Fruit fly (Drosophila melanogaster) whole organism, prepupa: ENCODE results near the gene RpLP1.

Experiments used
- Blimp-1 ChIP-seq: fragments of 200-800 bp; sonication (Bioruptor generic); optimal IDR thresholded peaks from 3 replicates; lab custom pipeline; 2017; ENCODE audit warnings: missing biosample characterization, missing genetic modification characterization, mild to moderate bottlenecking, moderate library complexity, missing genetic modification reagents
- CG10631 ChIP-seq: fragments of 200-800 bp; sonication (Bioruptor generic); optimal IDR thresholded peaks from 2 replicates; lab custom pipeline; 2016; ENCODE audit warnings: missing biosample characterization, missing genetic modification characterization
- CG10669 ChIP-seq: fragments of 200-800 bp; sonication (Bioruptor generic); optimal IDR thresholded peaks from 3 replicates; lab custom pipeline; 2018; ENCODE audit warnings: missing biosample characterization, mild to moderate bottlenecking, missing genetic modification characterization, moderate library complexity
- CG11294 ChIP-seq: fragments of 200-800 bp; sonication (Bioruptor generic); IDR thresholded peaks from 2 replicates; pipeline ENCODE4 v1.3.6; 2022; ENCODE audit warnings: missing biosample characterization, missing genetic modification characterization
- CG11762 ChIP-seq: fragments of 200-800 bp; sonication (Bioruptor generic); optimal IDR thresholded peaks from 3 replicates; lab custom pipeline; 2016; ENCODE audit warnings: missing biosample characterization, missing genetic modification characterization; ENCODE audit not compliant: insufficient read depth
- CG11902 ChIP-seq: fragments of 200-800 bp; sonication (Bioruptor generic); optimal IDR thresholded peaks from 3 replicates; lab custom pipeline; 2016; ENCODE audit warnings: missing biosample characterization, missing genetic modification characterization
- CG15336 ChIP-seq: fragments of 200-800 bp; sonication (Bioruptor generic); IDR thresholded peaks from 2 replicates; pipeline ENCODE4 v1.3.6; 2022; ENCODE audit warnings: missing biosample characterization, missing genetic modification characterization
- CG1621 ChIP-seq: fragments of 200-800 bp; sonication (Bioruptor generic); optimal IDR thresholded peaks from 3 replicates; lab custom pipeline; 2018; ENCODE audit warnings: missing biosample characterization, mild to moderate bottlenecking, missing genetic modification characterization
- CG31627 ChIP-seq: fragments of 200-800 bp; sonication (Bioruptor generic); optimal IDR thresholded peaks from 3 replicates; lab custom pipeline; 2016; ENCODE audit warnings: missing biosample characterization, missing genetic modification characterization
- CG32006 ChIP-seq: fragments of 200-800 bp; sonication (Bioruptor generic); optimal IDR thresholded peaks from 3 replicates; lab custom pipeline; 2017; ENCODE audit warnings: missing biosample characterization, mild to moderate bottlenecking, missing genetic modification characterization
- CG34406 ChIP-seq: fragments of 200-800 bp; sonication (Bioruptor generic); optimal IDR thresholded peaks from 3 replicates; lab custom pipeline; 2016; ENCODE audit warnings: missing biosample characterization, missing genetic modification characterization
- CG3919 ChIP-seq: fragments of 200-800 bp; sonication (Bioruptor generic); optimal IDR thresholded peaks from 3 replicates; lab custom pipeline; 2016; ENCODE audit warnings: missing biosample characterization, missing genetic modification characterization
- CG6808 ChIP-seq: fragments of 200-800 bp; sonication (Bioruptor generic); optimal IDR thresholded peaks from 3 replicates; lab custom pipeline; 2017; ENCODE audit warnings: missing biosample characterization, missing genetic modification characterization, mild to moderate bottlenecking, moderate library complexity, missing genetic modification reagents
- CG6854 ChIP-seq: fragments of 200-800 bp; sonication (Bioruptor generic); optimal IDR thresholded peaks from 2 replicates; lab custom pipeline; 2017; ENCODE audit warnings: missing biosample characterization, mild to moderate bottlenecking, missing genetic modification characterization
- CG7368 ChIP-seq: fragments of 200-800 bp; sonication (Bioruptor generic); optimal IDR thresholded peaks from 3 replicates; lab custom pipeline; 2016; ENCODE audit warnings: missing biosample characterization, missing genetic modification characterization
- CG8119 ChIP-seq: fragments of 200-800 bp; sonication (Bioruptor generic); IDR thresholded peaks from 3 replicates; pipeline ENCODE4 v1.3.6; 2022; ENCODE audit warnings: missing biosample characterization, missing genetic modification characterization
- CG8319 ChIP-seq: fragments of 200-800 bp; sonication (Bioruptor generic); optimal IDR thresholded peaks from 3 replicates; lab custom pipeline; 2016; ENCODE audit warnings: missing biosample characterization, missing genetic modification characterization
- CG8632 ChIP-seq: fragments of 200-800 bp; sonication (Bioruptor generic); optimal IDR thresholded peaks from 3 replicates; lab custom pipeline; 2016; ENCODE audit warnings: missing biosample characterization, missing genetic modification characterization
- Eip78C ChIP-seq: fragments of 200-800 bp; sonication (Bioruptor generic); peaks from one replicate; lab custom pipeline; 2016; ENCODE audit warnings: missing biosample characterization, missing genetic modification characterization
- Eip93F ChIP-seq: fragments of 200-800 bp; sonication (Bioruptor generic); optimal IDR thresholded peaks from 2 replicates; lab custom pipeline; 2016; ENCODE audit warnings: missing biosample characterization, mild to moderate bottlenecking, missing genetic modification characterization
- Ets21C ChIP-seq: fragments of 200-800 bp; sonication (Bioruptor generic); optimal IDR thresholded peaks from 3 replicates; lab custom pipeline; 2016; ENCODE audit warnings: missing biosample characterization, missing genetic modification characterization
- Ets96B ChIP-seq: fragments of 200-800 bp; optimal IDR thresholded peaks from 2 replicates; lab custom pipeline; 2019; ENCODE audit warnings: missing biosample characterization, mild to moderate bottlenecking, missing genetic modification characterization, moderate library complexity
- Gug ChIP-seq: fragments of 200-800 bp; sonication (Bioruptor generic); IDR thresholded peaks from 2 replicates; pipeline ENCODE4 v1.3.6; 2022; ENCODE audit warnings: missing biosample characterization, missing genetic modification characterization
- Hr38 ChIP-seq: sonication (Bioruptor generic); optimal IDR thresholded peaks from 2 replicates; lab custom pipeline; 2016; ENCODE audit warnings: missing biosample characterization, missing genetic modification characterization
- Hr39 ChIP-seq: fragments of 200-800 bp; sonication (Bioruptor generic); optimal IDR thresholded peaks from 2 replicates; lab custom pipeline; 2016; ENCODE audit warnings: missing biosample characterization, missing genetic modification characterization
- Hr4 ChIP-seq: fragments of 200-800 bp; sonication (Bioruptor generic); optimal IDR thresholded peaks from 3 replicates; lab custom pipeline; 2016; ENCODE audit warnings: missing biosample characterization, missing genetic modification characterization
- Lpt ChIP-seq: fragments of 200-800 bp; sonication (Bioruptor generic); optimal IDR thresholded peaks from 3 replicates; lab custom pipeline; 2016; ENCODE audit warnings: missing biosample characterization, missing genetic modification characterization
- OdsH ChIP-seq: fragments of 200-800 bp; sonication (Bioruptor generic); optimal IDR thresholded peaks from 3 replicates; lab custom pipeline; 2016; ENCODE audit warnings: missing biosample characterization, missing genetic modification characterization
- Smox ChIP-seq: fragments of 200-800 bp; sonication (Bioruptor generic); optimal IDR thresholded peaks from 3 replicates; lab custom pipeline; 2016; ENCODE audit warnings: missing biosample characterization, missing genetic modification characterization
- Sox102F ChIP-seq: fragments of 200-800 bp; sonication (Bioruptor generic); optimal IDR thresholded peaks from 2 replicates; lab custom pipeline; 2016; ENCODE audit warnings: missing biosample characterization, mild to moderate bottlenecking, missing genetic modification characterization
- Sox14 ChIP-seq: fragments of 200-800 bp; sonication (Bioruptor generic); optimal IDR thresholded peaks from 3 replicates; lab custom pipeline; 2016; ENCODE audit warnings: missing biosample characterization, missing genetic modification characterization
- Sox15 ChIP-seq: fragments of 200-800 bp; sonication (Bioruptor generic); optimal IDR thresholded peaks from 3 replicates; lab custom pipeline; 2016; ENCODE audit warnings: missing biosample characterization, missing genetic modification characterization
- achi ChIP-seq: fragments of 200-800 bp; sonication (Bioruptor generic); optimal IDR thresholded peaks from 3 replicates; lab custom pipeline; 2016; ENCODE audit warnings: missing biosample characterization, missing genetic modification characterization
- acj6 ChIP-seq: fragments of 200-800 bp; sonication (Bioruptor generic); optimal IDR thresholded peaks from 3 replicates; lab custom pipeline; 2016; ENCODE audit warnings: missing biosample characterization, missing genetic modification characterization
- dsx ChIP-seq: fragments of 200-800 bp; optimal IDR thresholded peaks from 3 replicates; lab custom pipeline; 2019; ENCODE audit warnings: missing biosample characterization, mild to moderate bottlenecking, missing genetic modification characterization, moderate library complexity; ENCODE audit not compliant: poor library complexity, severe bottlenecking
- esn ChIP-seq: fragments of 200-800 bp; sonication (Bioruptor generic); optimal IDR thresholded peaks from 2 replicates; lab custom pipeline; 2016; ENCODE audit warnings: missing biosample characterization, mild to moderate bottlenecking, missing genetic modification characterization, moderate library complexity
- fd59A ChIP-seq: fragments of 200-800 bp; sonication (Bioruptor generic); optimal IDR thresholded peaks from 2 replicates; lab custom pipeline; 2017; ENCODE audit warnings: missing biosample characterization, mild to moderate bottlenecking, missing genetic modification characterization, missing genetic modification reagents
- fd85E ChIP-seq: fragments of 200-800 bp; sonication (Bioruptor generic); optimal IDR thresholded peaks from 3 replicates; lab custom pipeline; 2016; ENCODE audit warnings: missing biosample characterization, missing genetic modification characterization
- fkh ChIP-seq: fragments of 200-800 bp; sonication (Bioruptor generic); optimal IDR thresholded peaks from 3 replicates; lab custom pipeline; 2017; ENCODE audit warnings: missing biosample characterization, mild to moderate bottlenecking, missing genetic modification characterization, moderate library complexity
- lz ChIP-seq: fragments of 200-800 bp; sonication (Bioruptor generic); optimal IDR thresholded peaks from 3 replicates; lab custom pipeline; 2016; ENCODE audit warnings: missing biosample characterization, missing genetic modification characterization
- pdm3 ChIP-seq: fragments of 200-800 bp; sonication (Bioruptor generic); optimal IDR thresholded peaks from 3 replicates; lab custom pipeline; 2016; ENCODE audit warnings: missing biosample characterization, missing genetic modification characterization
- salr ChIP-seq, 2 experiments: fragments of 200-800 bp; sonication (Bioruptor generic); optimal IDR thresholded peaks; 3 replicates each; lab custom pipeline; 2016 to 2018; ENCODE audit warnings: missing biosample characterization in 2 of 2, missing genetic modification characterization in 2 of 2, mild to moderate bottlenecking in 1 of 2
- spab ChIP-seq: fragments of 200-800 bp; sonication (Bioruptor generic); optimal IDR thresholded peaks from 2 replicates; lab custom pipeline; 2017; ENCODE audit warnings: missing biosample characterization, mild to moderate bottlenecking, missing genetic modification characterization, missing genetic modification reagents
- ss ChIP-seq, 2 experiments: fragments of 200-800 bp; sonication (Bioruptor generic); optimal IDR thresholded peaks; 2 replicates in 1 of 2; 3 replicates in 1 of 2; lab custom pipeline; 2017 to 2018; ENCODE audit warnings: mild to moderate bottlenecking in 2 of 2, missing biosample characterization in 2 of 2, missing genetic modification characterization in 2 of 2, moderate library complexity in 1 of 2
- svp ChIP-seq: fragments of 200-800 bp; sonication (Bioruptor generic); peaks from one replicate; lab custom pipeline; 2016; ENCODE audit warnings: missing biosample characterization, missing genetic modification characterization

The RpLP1 gene

dm6 chr2L:435311-435806 is 15.6 kb downstream of the RpLP1 start (continued):
- TF ChIP-seq CG8632: peak; percentile 34
- no peak for TF ChIP-seq Hr38 (GFP tag; lab: Kevin White, UChicago)
- peak; percentile 11 for TF ChIP-seq Sox14 (GFP tag; lab: Kevin White, UChicago)
- no peak for TF ChIP-seq lz (GFP tag; lab: Kevin White, UChicago)
- peak; percentile 6 for TF ChIP-seq CG31627 (GFP tag; lab: Kevin White, UChicago)
- TF ChIP-seq Ets21C: no peak
- TF ChIP-seq fd85E (GFP tag; lab: Kevin White, UChicago): no peak
- peak; percentile 23 for TF ChIP-seq esn (GFP tag; lab: Kevin White, UChicago)
- TF ChIP-seq CG10631: peak; percentile 44
- TF ChIP-seq CG6854: no peak
- no peak for TF ChIP-seq CG1621
- TF ChIP-seq svp (GFP tag; lab: Kevin White, UChicago): peak; percentile 79
- TF ChIP-seq Gug: peak; percentile 73
- TF ChIP-seq CG11294: peak; percentile 35
- peak; percentile 56 for TF ChIP-seq Lpt (GFP tag; lab: Kevin White, UChicago)
- peak; percentile 59 for TF ChIP-seq CG3919 (GFP tag; lab: Kevin White, UChicago)
- peak; percentile 37 for TF ChIP-seq CG6808
- peak; percentile 83 for TF ChIP-seq CG32006
- peak; percentile 65 for TF ChIP-seq OdsH
- TF ChIP-seq pdm3 (GFP tag; lab: Kevin White, UChicago): peak; percentile 35
- TF ChIP-seq fkh: no peak
- peak in 1 of 2 experiments; percentile 1 for TF ChIP-seq ss (GFP tag; optimal IDR thresholded peaks at IDR 0.05; lab: Kevin White, UChicago)
- no peak for TF ChIP-seq CG11902 (GFP tag; lab: Kevin White, UChicago)
- peak; percentile 31 for TF ChIP-seq CG11762 (GFP tag; lab: Kevin White, UChicago)
- TF ChIP-seq CG34406 (GFP tag; lab: Kevin White, UChicago): peak; percentile 46
- TF ChIP-seq CG7368 (GFP tag; lab: Kevin White, UChicago): no peak

dm6 chr2L:437498-437897 is 17.7 kb downstream of the RpLP1 start:
- TF ChIP-seq CG3919 (GFP tag; lab: Kevin White, UChicago) (no peak), Ets96B (tag; lab: Kevin White, UChicago) (no peak), salr (GFP tag; optimal IDR thresholded peaks at IDR 0.05; lab: Kevin White, UChicago) (no peak), CG10669 (no peak), acj6 (GFP tag; lab: Kevin White, UChicago) (no peak), CG34406 (GFP tag; lab: Kevin White, UChicago) (no peak), Eip93F (GFP tag; lab: Kevin White, UChicago) (no peak), fd85E (GFP tag; lab: Kevin White, UChicago) (no peak), CG8119 (no peak), Smox (no peak), CG1621 (no peak), Ets21C (no peak)

- TF ChIP-seq CG10669 (peak; percentile 84), Eip78C (peak; percentile 95), fd85E (GFP tag; lab: Kevin White, UChicago) (peak; percentile 20), Sox15 (GFP tag; lab: Kevin White, UChicago) (peak; percentile 67), acj6 (GFP tag; lab: Kevin White, UChicago) (peak; percentile 88), CG11294 (peak; percentile 36; the same call in 1 of the 2 replicates), spab (GFP tag; lab: Kevin White, UChicago) (peak; percentile 84), CG1621 (peak; percentile 60), Hr4 (GFP tag; lab: Kevin White, UChicago) (peak; percentile 62), Sox102F (GFP tag; lab: Kevin White, UChicago) (peak; percentile 90), Ets21C (peak; percentile 89), Lpt (GFP tag; lab: Kevin White, UChicago) (peak; percentile 48), Hr38 (GFP tag; lab: Kevin White, UChicago) (no peak), CG15336 (GFP tag; lab: Robert Waterston, UW) (peak; percentile 78), Smox (peak; percentile 92), Hr39 (GFP tag; lab: Kevin White, UChicago) (peak; percentile 94), OdsH (peak; percentile 79), dsx (GFP tag; lab: Kevin White, UChicago) (peak; percentile 75), CG8119 (peak; percentile 66), CG11902 (GFP tag; lab: Kevin White, UChicago) (peak; percentile 66), CG7368 (GFP tag; lab: Kevin White, UChicago) (peak; percentile 72), achi (peak; percentile 84), CG3919 (GFP tag; lab: Kevin White, UChicago) (peak; percentile 88), Ets96B (tag; lab: Kevin White, UChicago) (peak; percentile 86), fd59A (GFP tag; lab: Kevin White, UChicago) (peak; percentile 80), CG6854 (peak; percentile 72), CG31627 (GFP tag; lab: Kevin White, UChicago) (peak; percentile 93), CG8319 (GFP tag; lab: Kevin White, UChicago) (peak; percentile 68), Blimp-1 (peak; percentile 80), CG10631 (peak; percentile 90), esn (GFP tag; lab: Kevin White, UChicago) (peak; percentile 95)
These were observed 19.6 kb downstream of the RpLP1 start for dm6 chr2L:439339-439738.
